ENCODE assay signal across 1 fruit fly cellular context in genomic region chr3R:18995556-18996272, dm6.
A peak's percentile ranks its signal among the peaks of the same experiment; 100 is the strongest.
TF ChIP-seq lines count a peak whose summit lies in the region.

No protein-coding gene starts in this region.

TF ChIP-seq in whole organism, embryonic, 481 proteins besides CTCF, POLR2A, EP300 and RAD21 (continued from another document and continues in another):
- TF ChIP-seq stc (GFP tag; IDR thresholded peaks at IDR 0.05; lab: Robert Waterston, UW) (peak; percentile 85), CG9817 (tag; optimal IDR thresholded peaks at IDR 0.05; lab: Kevin White, UChicago) (peak; percentile 33), CoRest (tag; optimal IDR thresholded peaks at IDR 0.05; lab: Kevin White, UChicago) (peak; percentile 81), cas (GFP tag; IDR thresholded peaks at IDR 0.05; lab: Robert Waterston, UW) (no peak), Dp (GFP tag; optimal IDR thresholded peaks at IDR 0.05; lab: Kevin White, UChicago) (no peak), Doc3 (GFP tag; IDR thresholded peaks at IDR 0.05; lab: Robert Waterston, UW; ENCODE audit: partially characterized antibody) (no peak), Lim3 (GFP tag; IDR thresholded peaks at IDR 0.05; lab: Robert Waterston, UW) (peak; percentile 41; the same call in 1 of the 2 replicates), Taf1 (GFP tag; IDR thresholded peaks at IDR 0.05; lab: Robert Waterston, UW) (no peak), Kr (GFP tag; optimal IDR thresholded peaks at IDR 0.05; lab: Kevin White, UChicago) (no peak), da (GFP tag; optimal IDR thresholded peaks at IDR 0.05; lab: Kevin White, UChicago) (peak; percentile 45), toy (GFP tag; IDR thresholded peaks at IDR 0.05; lab: Robert Waterston, UW) (no peak), nerfin-2 (GFP tag; IDR thresholded peaks at IDR 0.05; lab: Robert Waterston, UW; ENCODE audit: partially characterized antibody) (no peak), eyg (GFP tag; optimal IDR thresholded peaks at IDR 0.05; lab: Kevin White, UChicago) (peak; percentile 33), CG18476 (GFP tag; optimal IDR thresholded peaks at IDR 0.05; lab: Kevin White, UChicago) (peak; percentile 72), Dip3 (GFP tag; optimal IDR thresholded peaks at IDR 0.05; lab: Kevin White, UChicago) (no peak), CG10209 (GFP tag; optimal IDR thresholded peaks at IDR 0.05; lab: Kevin White, UChicago) (peak; percentile 71), pum (GFP tag; optimal IDR thresholded peaks at IDR 0.05; lab: Kevin White, UChicago) (peak; percentile 75), E2f2 (GFP tag; IDR thresholded peaks at IDR 0.05; lab: Robert Waterston, UW) (peak; percentile 47), slou (GFP tag; optimal IDR thresholded peaks at IDR 0.05; lab: Kevin White, UChicago) (peak; percentile 20), CG11696 (GFP tag; IDR thresholded peaks at IDR 0.05; lab: Robert Waterston, UW) (peak; percentile 54; the same call in 1 of the 2 replicates), gce (GFP tag; IDR thresholded peaks at IDR 0.05; lab: Robert Waterston, UW) (peak; percentile 65; the same call in 1 of the 3 replicates), Mes4 (GFP tag; optimal IDR thresholded peaks at IDR 0.05; lab: Kevin White, UChicago) (peak; percentile 49), Dbx (GFP tag; IDR thresholded peaks at IDR 0.05; lab: Robert Waterston, UW) (0 out of 3 replicates have a peak, but pooled peaks have one; percentile 33), bigmax (GFP tag; optimal IDR thresholded peaks at IDR 0.05; lab: Kevin White, UChicago) (no peak), CG10267 (tag; optimal IDR thresholded peaks at IDR 0.05; lab: Kevin White, UChicago) (peak; percentile 75), MTF-1 (GFP tag; optimal IDR thresholded peaks at IDR 0.05; lab: Kevin White, UChicago; ENCODE audit: borderline replicate concordance) (peak; percentile 25), ttk (GFP tag; IDR thresholded peaks at IDR 0.05; lab: Robert Waterston, UW) (peak; percentile 76), shn (GFP tag; optimal IDR thresholded peaks at IDR 0.05; lab: Kevin White, UChicago) (no peak), dati (GFP tag; IDR thresholded peaks at IDR 0.05; lab: Robert Waterston, UW) (0 out of 2 replicates have a peak, but pooled peaks have one; percentile 59), CG10274 (GFP tag; optimal IDR thresholded peaks at IDR 0.05; lab: Kevin White, UChicago) (peak; percentile 29), sob (GFP tag; IDR thresholded peaks at IDR 0.05; lab: Robert Waterston, UW) (peak; percentile 67), CG7271 (tag; optimal IDR thresholded peaks at IDR 0.05; lab: Kevin White, UChicago) (peak; percentile 12), ac (GFP tag; optimal IDR thresholded peaks at IDR 0.05; lab: Kevin White, UChicago) (peak; percentile 17), CG17829 (tag; optimal IDR thresholded peaks at IDR 0.05; lab: Kevin White, UChicago) (peak; percentile 86), CG14965 (GFP tag; optimal IDR thresholded peaks at IDR 0.05; lab: Kevin White, UChicago; ENCODE audit: borderline replicate concordance) (no peak), gcm2 (GFP tag; optimal IDR thresholded peaks at IDR 0.05; lab: Kevin White, UChicago) (peak; percentile 20), wdn (GFP tag; IDR thresholded peaks at IDR 0.05; lab: Robert Waterston, UW) (0 out of 2 replicates have a peak, but pooled peaks have one; percentile 26), HLH54F (GFP tag; optimal IDR thresholded peaks at IDR 0.05; lab: Kevin White, UChicago) (peak; percentile 1), CG8089 (GFP tag; optimal IDR thresholded peaks at IDR 0.05; lab: Kevin White, UChicago) (peak; percentile 52), CG9727 (GFP tag; optimal IDR thresholded peaks at IDR 0.05; lab: Kevin White, UChicago) (peak; percentile 72), CG2712 (tag; optimal IDR thresholded peaks at IDR 0.05; lab: Kevin White, UChicago) (peak; percentile 87), TFAM (GFP tag; optimal IDR thresholded peaks at IDR 0.05; lab: Kevin White, UChicago) (peak; percentile 49), CG3163 (GFP tag; optimal IDR thresholded peaks at IDR 0.05; lab: Kevin White, UChicago) (no peak), CG10431 (GFP tag; optimal IDR thresholded peaks at IDR 0.05; lab: Kevin White, UChicago) (peak; percentile 58), slbo (GFP tag; IDR thresholded peaks at IDR 0.05; lab: Robert Waterston, UW) (peak; percentile 49), z (GFP tag; IDR thresholded peaks at IDR 0.05; lab: Robert Waterston, UW) (0 out of 3 replicates have a peak, but pooled peaks have one; percentile 58), peb (GFP tag; IDR thresholded peaks at IDR 0.05; lab: Robert Waterston, UW) (peak; percentile 77), lola (GFP tag; optimal IDR thresholded peaks at IDR 0.05; lab: Kevin White, UChicago) (peak in 1 of 3 experiments; percentile 77), ro (GFP tag; IDR thresholded peaks at IDR 0.05; lab: Robert Waterston, UW) (peak; percentile 54), luna (GFP tag; optimal IDR thresholded peaks at IDR 0.05; lab: Kevin White, UChicago) (no peak), CG3065 (GFP tag; optimal IDR thresholded peaks at IDR 0.05; lab: Kevin White, UChicago) (peak; percentile 22), CG14441 (GFP tag; IDR thresholded peaks at IDR 0.05; lab: Robert Waterston, UW) (peak; percentile 72), CG12391 (tag; optimal IDR thresholded peaks at IDR 0.05; lab: Kevin White, UChicago) (peak; percentile 86), CG1529 (GFP tag; optimal IDR thresholded peaks at IDR 0.05; lab: Kevin White, UChicago) (peak; percentile 87), Stat92E (GFP tag; optimal IDR thresholded peaks at IDR 0.05; lab: Kevin White, UChicago) (no peak), Meics (GFP tag; optimal IDR thresholded peaks at IDR 0.05; lab: Kevin White, UChicago) (peak; percentile 2), hkb (optimal IDR thresholded peaks at IDR 0.05; lab: Kevin White, UChicago) (no peak), hkb (GFP tag; IDR thresholded peaks at IDR 0.05; lab: Robert Waterston, UW) (peak; percentile 89), CG4617 (GFP tag; optimal IDR thresholded peaks at IDR 0.05; lab: Kevin White, UChicago; ENCODE audit: borderline replicate concordance) (peak; percentile 39), YL-1 (GFP tag; optimal IDR thresholded peaks at IDR 0.05; lab: Kevin White, UChicago) (no peak), Neu2 (GFP tag; optimal IDR thresholded peaks at IDR 0.05; lab: Kevin White, UChicago; ENCODE audit: borderline replicate concordance) (no peak), run (tag; optimal IDR thresholded peaks at IDR 0.05; lab: Kevin White, UChicago) (peak; percentile 64), tgo (GFP tag; IDR thresholded peaks at IDR 0.05; lab: Robert Waterston, UW) (peak; percentile 71; the same call in 2 of the 3 replicates), en (GFP tag; optimal IDR thresholded peaks at IDR 0.05; lab: Kevin White, UChicago) (peak; percentile 61), p53 (GFP tag; optimal IDR thresholded peaks at IDR 0.05; lab: Kevin White, UChicago) (no peak), CG14710 (tag; optimal IDR thresholded peaks at IDR 0.05; lab: Kevin White, UChicago) (peak; percentile 80), PHDP (tag; optimal IDR thresholded peaks at IDR 0.05; lab: Kevin White, UChicago) (peak; percentile 84), CG12071 (GFP tag; optimal IDR thresholded peaks at IDR 0.05; lab: Kevin White, UChicago) (peak; percentile 47), sr (GFP tag; IDR thresholded peaks at IDR 0.05; lab: Robert Waterston, UW) (peak; percentile 73; the same call in 2 of the 3 replicates), CG16813 (GFP tag; IDR thresholded peaks at IDR 0.05; lab: Robert Waterston, UW; ENCODE audit: partially characterized antibody) (no peak), zen2 (GFP tag; IDR thresholded peaks at IDR 0.05; lab: Robert Waterston, UW; ENCODE audit: partially characterized antibody) (no peak), CG43689 (GFP tag; IDR thresholded peaks at IDR 0.05; lab: Robert Waterston, UW) (peak; percentile 56), exex (tag; optimal IDR thresholded peaks at IDR 0.05; lab: Kevin White, UChicago) (no peak), odd (GFP tag; optimal IDR thresholded peaks at IDR 0.05; lab: Kevin White, UChicago) (peak; percentile 70), CG15479 (GFP tag; optimal IDR thresholded peaks at IDR 0.05; lab: Kevin White, UChicago) (no peak), CHES-1-like (GFP tag; optimal IDR thresholded peaks at IDR 0.05; lab: Kevin White, UChicago) (no peak), CG8478 (optimal IDR thresholded peaks at IDR 0.05; lab: Kevin White, UChicago) (no peak), Ets97D (GFP tag; optimal IDR thresholded peaks at IDR 0.05; lab: Kevin White, UChicago) (peak; percentile 6), CG14014 (GFP tag; IDR thresholded peaks at IDR 0.05; lab: Robert Waterston, UW) (peak; percentile 69; the same call in 1 of the 2 replicates), CG31441 (GFP tag; IDR thresholded peaks at IDR 0.05; lab: Robert Waterston, UW) (peak; percentile 90), CG4282 (GFP tag; optimal IDR thresholded peaks at IDR 0.05; lab: Kevin White, UChicago) (peak; percentile 34), CG1024 (GFP tag; IDR thresholded peaks at IDR 0.05; lab: Robert Waterston, UW) (peak; percentile 83), MESR4 (GFP tag; optimal IDR thresholded peaks at IDR 0.05; lab: Kevin White, UChicago) (no peak), CG4424 (GFP tag; optimal IDR thresholded peaks at IDR 0.05; lab: Kevin White, UChicago) (peak; percentile 82), CG16779 (GFP tag; IDR thresholded peaks at IDR 0.05; lab: Robert Waterston, UW) (no peak), B-H2 (GFP tag; optimal IDR thresholded peaks at IDR 0.05; lab: Kevin White, UChicago) (no peak), lilli (GFP tag; optimal IDR thresholded peaks at IDR 0.05; lab: Kevin White, UChicago) (peak; percentile 63), CG17385 (GFP tag; optimal IDR thresholded peaks at IDR 0.05; lab: Kevin White, UChicago) (peak; percentile 75), fd96Cb (tag; optimal IDR thresholded peaks at IDR 0.05; lab: Kevin White, UChicago) (peak; percentile 87), fu2 (GFP tag; optimal IDR thresholded peaks at IDR 0.05; lab: Kevin White, UChicago) (no peak), pho (GFP tag; optimal IDR thresholded peaks at IDR 0.05; lab: Kevin White, UChicago) (no peak), Tbp (GFP tag; optimal IDR thresholded peaks at IDR 0.05; lab: Kevin White, UChicago) (no peak), Fer1 (GFP tag; optimal IDR thresholded peaks at IDR 0.05; lab: Kevin White, UChicago) (peak; percentile 47), Six4 (GFP tag; optimal IDR thresholded peaks at IDR 0.05; lab: Kevin White, UChicago) (peak; percentile 72), CG4404 (GFP tag; IDR thresholded peaks at IDR 0.05; lab: Robert Waterston, UW) (peak; percentile 56; the same call in 1 of the 2 replicates), jumu (GFP tag; optimal IDR thresholded peaks at IDR 0.05; lab: Kevin White, UChicago) (peak; percentile 36), danr (GFP tag; IDR thresholded peaks at IDR 0.05; lab: Robert Waterston, UW) (peak; percentile 73), dm (GFP tag; optimal IDR thresholded peaks at IDR 0.05; lab: Kevin White, UChicago) (no peak), aop (GFP tag; IDR thresholded peaks at IDR 0.05; lab: Robert Waterston, UW) (no peak), CG5953 (GFP tag; IDR thresholded peaks at IDR 0.05; lab: Robert Waterston, UW) (peak; percentile 81), CG12219 (GFP tag; optimal IDR thresholded peaks at IDR 0.05; lab: Kevin White, UChicago) (peak; percentile 69), hth (optimal IDR thresholded peaks at IDR 0.05; lab: Kevin White, UChicago) (no peak), CG32767 (GFP tag; IDR thresholded peaks at IDR 0.05; lab: Robert Waterston, UW) (peak; percentile 75), Bdp1 (GFP tag; optimal IDR thresholded peaks at IDR 0.05; lab: Kevin White, UChicago) (peak; percentile 27), CG13424 (tag; optimal IDR thresholded peaks at IDR 0.05; lab: Kevin White, UChicago) (peak; percentile 82), chm (GFP tag; IDR thresholded peaks at IDR 0.05; lab: Robert Waterston, UW) (no peak), maf-S (GFP tag; optimal IDR thresholded peaks at IDR 0.05; lab: Kevin White, UChicago) (peak; percentile 15), sqz (GFP tag; optimal IDR thresholded peaks at IDR 0.05; lab: Kevin White, UChicago) (peak; percentile 28), CG10543 (GFP tag; optimal IDR thresholded peaks at IDR 0.05; lab: Kevin White, UChicago) (no peak), gsb-n (tag; optimal IDR thresholded peaks at IDR 0.05; lab: Kevin White, UChicago) (peak; percentile 74), CG12299 (tag; optimal IDR thresholded peaks at IDR 0.05; lab: Kevin White, UChicago) (peak; percentile 30), CG8281 (tag; optimal IDR thresholded peaks at IDR 0.05; lab: Kevin White, UChicago) (peak; percentile 24), H2.0 (GFP tag; IDR thresholded peaks at IDR 0.05; lab: Robert Waterston, UW) (peak; percentile 72), CG11093 (GFP tag; IDR thresholded peaks at IDR 0.05; lab: Robert Waterston, UW) (peak; percentile 65; the same call in 2 of the 3 replicates), btn (GFP tag; optimal IDR thresholded peaks at IDR 0.05; lab: Kevin White, UChicago) (peak; percentile 11), CG34224 (GFP tag; IDR thresholded peaks at IDR 0.05; lab: Robert Waterston, UW; ENCODE audit: partially characterized antibody) (no peak), Rx (GFP tag; IDR thresholded peaks at IDR 0.05; lab: Robert Waterston, UW) (peak; percentile 77), ssp (GFP tag; IDR thresholded peaks at IDR 0.05; lab: Robert Waterston, UW) (peak; percentile 61), bsh (GFP tag; optimal IDR thresholded peaks at IDR 0.05; lab: Kevin White, UChicago) (peak; percentile 65 to 92), CG8359 (GFP tag; optimal IDR thresholded peaks at IDR 0.05; lab: Kevin White, UChicago; ENCODE audit: borderline replicate concordance) (peak; percentile 73), gcm (GFP tag; optimal IDR thresholded peaks at IDR 0.05; lab: Kevin White, UChicago) (peak; percentile 75), CG11398 (GFP tag; optimal IDR thresholded peaks at IDR 0.05; lab: Kevin White, UChicago) (peak; percentile 39), zfh1 (GFP tag; IDR thresholded peaks at IDR 0.05; lab: Robert Waterston, UW) (peak; percentile 84), disco-r (GFP tag; optimal IDR thresholded peaks at IDR 0.05; lab: Kevin White, UChicago) (no peak), HLH3B (GFP tag; IDR thresholded peaks at IDR 0.05; lab: Robert Waterston, UW) (peak; percentile 78), dan (GFP tag; IDR thresholded peaks at IDR 0.05; lab: Robert Waterston, UW) (peak; percentile 49; the same call in 1 of the 2 replicates), CG4854 (GFP tag; optimal IDR thresholded peaks at IDR 0.05; lab: Kevin White, UChicago) (peak; percentile 60), az2 (GFP tag; optimal IDR thresholded peaks at IDR 0.05; lab: Kevin White, UChicago) (peak; percentile 85), slp2 (GFP tag; optimal IDR thresholded peaks at IDR 0.05; lab: Kevin White, UChicago) (peak; percentile 59), Ets65A (GFP tag; lab: Kevin White, UChicago) (peak; percentile 95)
